Worm (Caenorhabditis elegans) whole organism, midembryonic: ENCODE results near the gene scpl-4.

ENCODE experiments used
- T22C8.4 ChIP-seq: fragments of 200-800 bp; sonication (Bioruptor generic); IDR thresholded peaks from 2 replicates; pipeline ENCODE4 v1.3.6; 2022; ENCODE audit warnings: missing genetic modification characterization, missing compliant biosample characterization
- cog-1 ChIP-seq: sonication (generic microtip); optimal IDR thresholded peaks from 2 replicates; lab custom pipeline; 2016; ENCODE audit warnings: missing genetic modification characterization, missing compliant biosample characterization
- flt-1 ChIP-seq: fragments of 200-800 bp; sonication (Bioruptor generic); IDR thresholded peaks from 2 replicates; pipeline ENCODE4 v1.3.6; 2022; ENCODE audit warnings: missing genetic modification characterization, missing compliant biosample characterization
- tab-1 ChIP-seq: fragments of 200-800 bp; sonication (Bioruptor generic); IDR thresholded peaks from 2 replicates; pipeline ENCODE4 v1.3.6; 2022; ENCODE audit warnings: missing genetic modification characterization, missing compliant biosample characterization

DNA sequence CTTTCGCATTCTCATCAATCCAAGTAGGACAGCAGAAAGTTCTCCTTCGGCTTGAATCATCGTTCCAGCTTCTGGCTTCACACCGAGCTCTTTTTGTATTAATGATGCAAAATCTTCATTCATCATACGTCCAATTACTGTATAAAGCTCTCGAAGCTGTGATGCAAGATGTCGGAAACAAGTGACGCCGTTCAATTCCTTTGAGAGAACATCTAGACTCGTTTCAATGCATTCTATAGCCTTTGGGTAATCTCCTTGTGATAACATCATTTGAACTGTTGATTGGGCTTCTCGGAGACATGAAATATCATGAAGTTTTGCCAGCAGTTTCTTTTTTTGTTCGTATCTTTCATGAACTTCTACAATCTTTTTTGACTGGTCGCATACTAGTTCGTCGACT is 30.4 kb upstream of the scpl-4 start:
- TF ChIP-seq flt-1 (GFP tag; lab: Robert Waterston, UW) (no peak), T22C8.4 (GFP tag; lab: Robert Waterston, UW) (no peak), tab-1 (GFP tag; lab: Robert Waterston, UW) (no peak), cog-1 (tag; lab: Kevin White, UChicago) (no peak)
